Fruit fly (Drosophila melanogaster): ENCODE measurements around the gene RluA-2.

Gene RluA-2

dm6 chr2L:10504895-10505294 is 28.0 kb downstream of the RluA-2 start (continued):
- TF ChIP-seq H2.0 (GFP tag; IDR thresholded peaks at IDR 0.05) (0 out of 2 replicates have a peak, but pooled peaks have one; percentile 4), CG9932 (GFP tag; IDR thresholded peaks at IDR 0.05) (no peak), sim (GFP tag; IDR thresholded peaks at IDR 0.05) (no peak), ttk (GFP tag; IDR thresholded peaks at IDR 0.05) (no peak), CG15073 (GFP tag; optimal IDR thresholded peaks at IDR 0.05) (no peak), knrl (GFP tag; IDR thresholded peaks at IDR 0.05; ENCODE audit: partially characterized antibody) (no peak), Opbp (GFP tag; IDR thresholded peaks at IDR 0.05; ENCODE audit: partially characterized antibody) (no peak), salm (tag; optimal IDR thresholded peaks at IDR 0.05) (no peak), tgo (GFP tag; IDR thresholded peaks at IDR 0.05) (no peak), CG31388 (GFP tag; optimal IDR thresholded peaks at IDR 0.05) (no peak), ham (GFP tag; IDR thresholded peaks at IDR 0.05) (no peak), insv (GFP tag; optimal IDR thresholded peaks at IDR 0.05) (no peak), chm (GFP tag; IDR thresholded peaks at IDR 0.05) (peak; percentile 29; the same call in 1 of the 2 replicates), Hr51 (GFP tag; optimal IDR thresholded peaks at IDR 0.05) (no peak), CG33557 (GFP tag; optimal IDR thresholded peaks at IDR 0.05) (peak; percentile 87), btn (GFP tag; optimal IDR thresholded peaks at IDR 0.05) (no peak), CG10543 (GFP tag; optimal IDR thresholded peaks at IDR 0.05) (no peak), ems (GFP tag; optimal IDR thresholded peaks at IDR 0.05) (no peak), stc (GFP tag; IDR thresholded peaks at IDR 0.05) (no peak), sd (tag; optimal IDR thresholded peaks at IDR 0.05) (no peak), CG10147 (GFP tag; optimal IDR thresholded peaks at IDR 0.05) (no peak), CG17802 (tag; optimal IDR thresholded peaks at IDR 0.05) (no peak), Dfd (GFP tag; optimal IDR thresholded peaks at IDR 0.05) (no peak), wdn (GFP tag; IDR thresholded peaks at IDR 0.05) (no peak), Atf6 (GFP tag; IDR thresholded peaks at IDR 0.05) (no peak), CG9817 (tag; optimal IDR thresholded peaks at IDR 0.05) (no peak), D (optimal IDR thresholded peaks at IDR 0.05) (no peak), D (GFP tag; optimal IDR thresholded peaks at IDR 0.05) (peak; percentile 23), zen2 (GFP tag; IDR thresholded peaks at IDR 0.05; ENCODE audit: partially characterized antibody) (no peak), shn (GFP tag; optimal IDR thresholded peaks at IDR 0.05) (no peak), CG12071 (GFP tag; optimal IDR thresholded peaks at IDR 0.05) (no peak), sna (GFP tag; IDR thresholded peaks at IDR 0.05; ENCODE audit: partially characterized antibody) (no peak), bcd (GFP tag; optimal IDR thresholded peaks at IDR 0.05) (no peak), B-H2 (GFP tag; optimal IDR thresholded peaks at IDR 0.05) (no peak), CG17612 (GFP tag; IDR thresholded peaks at IDR 0.05) (no peak), sqz (GFP tag; optimal IDR thresholded peaks at IDR 0.05) (peak; percentile 34), CG1602 (GFP tag; optimal IDR thresholded peaks at IDR 0.05) (no peak), stwl (tag; optimal IDR thresholded peaks at IDR 0.05) (no peak), CG14441 (GFP tag; IDR thresholded peaks at IDR 0.05) (no peak), CG11696 (GFP tag; IDR thresholded peaks at IDR 0.05) (peak; percentile 71), CG8944 (GFP tag; optimal IDR thresholded peaks at IDR 0.05) (no peak), onecut (GFP tag; IDR thresholded peaks at IDR 0.05) (peak; percentile 30; the same call in 1 of the 2 replicates), tap (tag; optimal IDR thresholded peaks at IDR 0.05) (peak; percentile 19), ash1 (GFP tag; optimal IDR thresholded peaks at IDR 0.05) (no peak), chn (GFP tag; optimal IDR thresholded peaks at IDR 0.05) (no peak), CG14965 (GFP tag; optimal IDR thresholded peaks at IDR 0.05; ENCODE audit: borderline replicate concordance) (no peak), phol (tag; optimal IDR thresholded peaks at IDR 0.05) (no peak), CG2678 (tag; optimal IDR thresholded peaks at IDR 0.05) (no peak), trem (tag; optimal IDR thresholded peaks at IDR 0.05) (no peak), gsb (GFP tag; IDR thresholded peaks at IDR 0.05) (no peak), crc (GFP tag; optimal IDR thresholded peaks at IDR 0.05) (no peak), CG6689 (GFP tag; IDR thresholded peaks at IDR 0.05) (no peak)
